Fruit fly (Drosophila melanogaster) whole organism: ENCODE measurements around the gene CG10311.

Experiments
- EcR ChIP-seq, 2 experiments: fragments of >200 bp; optimal IDR thresholded peaks; 2 replicates each; lab custom pipeline; 2017; ENCODE audit warnings: missing biosample characterization in 2 of 2, missing genetic modification characterization in 2 of 2, missing genetic modification reagents in 2 of 2
- pan ChIP-seq: fragments of >200 bp; optimal IDR thresholded peaks from 2 replicates; lab custom pipeline; 2017
- psq ChIP-seq: fragments of >200 bp; optimal IDR thresholded peaks from 2 replicates; lab custom pipeline; 2017

dm6 chr3R:16389117-16389516 lies 32.3 kb upstream of the CG10311 start:
- no peak for TF ChIP-seq pan
- no peak for TF ChIP-seq psq (lab: Kevin White, UChicago)
- TF ChIP-seq EcR (GFP tag; optimal IDR thresholded peaks at IDR 0.05; lab: Kevin White, UChicago) = no peak
